Fruit fly (Drosophila melanogaster): ENCODE measurements around the gene Rrp1.

The Rrp1 gene

DNA sequence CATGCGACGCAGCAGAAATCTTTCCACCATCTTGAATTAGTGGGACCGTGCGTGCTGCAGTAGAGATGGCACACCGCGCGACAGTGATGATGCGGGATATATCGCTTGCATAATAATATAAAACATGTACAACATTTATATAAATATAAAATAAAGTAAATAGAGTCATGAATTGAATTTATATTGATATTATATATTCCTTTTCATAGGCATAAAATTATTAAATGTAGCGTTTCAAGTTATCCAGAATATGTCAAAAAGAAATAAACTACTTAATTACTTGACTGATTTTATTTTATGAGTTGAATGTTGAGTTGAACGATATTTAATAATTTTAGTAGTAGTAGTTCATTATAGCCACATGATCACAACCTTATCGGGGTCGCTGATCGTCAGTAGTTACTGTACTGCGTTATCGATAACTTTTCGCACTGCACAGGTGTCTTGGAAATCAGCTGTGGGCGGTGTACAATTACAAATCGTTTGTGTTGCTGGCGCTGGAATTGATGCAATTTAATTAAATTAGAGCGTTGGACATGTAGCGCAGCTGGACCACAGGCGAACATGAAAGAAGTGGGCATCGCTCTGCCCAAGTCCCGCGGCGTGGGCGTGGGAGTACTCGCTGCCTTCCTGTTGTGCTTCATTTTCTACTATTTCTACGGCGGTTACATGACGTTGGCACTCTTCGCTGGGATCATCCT is 15.5 kb upstream of the Rrp1 start, which contains the start of the genes Chd1 and Bem46:
Chd1 (minus strand) TSS at position 43 of the 701 bp plus-strand sequence.
Bem46 (plus strand) TSS at position 436 of the 701 bp plus-strand sequence.
- peak; percentile 61 for TF ChIP-seq CG8119 (GFP tag; IDR thresholded peaks at IDR 0.05)
- TF ChIP-seq eg (GFP tag; IDR thresholded peaks at IDR 0.05) = peak; percentile 89
- TF ChIP-seq cyc (GFP tag; optimal IDR thresholded peaks at IDR 0.05) = peak; percentile 85
- peak; percentile 82 for TF ChIP-seq CG6792 (GFP tag; optimal IDR thresholded peaks at IDR 0.05)
- no peak for TF ChIP-seq CG8632 (GFP tag; optimal IDR thresholded peaks at IDR 0.05)
- TF ChIP-seq CG3919 (GFP tag; optimal IDR thresholded peaks at IDR 0.05) = no peak
- TF ChIP-seq Gug (GFP tag; IDR thresholded peaks at IDR 0.05) = peak; percentile 75
- peak; percentile 86 for TF ChIP-seq CG11902 (GFP tag; optimal IDR thresholded peaks at IDR 0.05)
- peak; percentile 86 for TF ChIP-seq CG6163 (GFP tag; IDR thresholded peaks at IDR 0.05)
- TF ChIP-seq achi (GFP tag; optimal IDR thresholded peaks at IDR 0.05) = no peak
- TF ChIP-seq Blimp-1 (GFP tag; optimal IDR thresholded peaks at IDR 0.05) = no peak
- TF ChIP-seq Sox15 (GFP tag; optimal IDR thresholded peaks at IDR 0.05) = peak; percentile 90
- TF ChIP-seq vri (GFP tag; optimal IDR thresholded peaks at IDR 0.05) = no peak
- no peak for TF ChIP-seq Hr4 (GFP tag; optimal IDR thresholded peaks at IDR 0.05)
- peak; percentile 72 for TF ChIP-seq CG11762 (GFP tag; optimal IDR thresholded peaks at IDR 0.05; ENCODE audit: insufficient read depth)
- peak; percentile 88 for TF ChIP-seq acj6 (GFP tag; optimal IDR thresholded peaks at IDR 0.05)
- no peak for TF ChIP-seq dsx (GFP tag; optimal IDR thresholded peaks at IDR 0.05; ENCODE audit: poor library complexity, severe bottlenecking)
- TF ChIP-seq CG6808 (GFP tag; optimal IDR thresholded peaks at IDR 0.05) = no peak
- TF ChIP-seq Sox102F (GFP tag; optimal IDR thresholded peaks at IDR 0.05) = no peak
- TF ChIP-seq CG16779 (tag; optimal IDR thresholded peaks at IDR 0.05) = no peak
- TF ChIP-seq fd59A (GFP tag; optimal IDR thresholded peaks at IDR 0.05) = peak; percentile 64
- TF ChIP-seq Met (GFP tag; optimal IDR thresholded peaks at IDR 0.05) = no peak
- peak; percentile 82 for TF ChIP-seq CG11294 (GFP tag; IDR thresholded peaks at IDR 0.05)
- no peak for TF ChIP-seq Eip75B (GFP tag; optimal IDR thresholded peaks at IDR 0.05)
- no peak for TF ChIP-seq topi (GFP tag; optimal IDR thresholded peaks at IDR 0.05)
- TF ChIP-seq Ets21C (GFP tag; optimal IDR thresholded peaks at IDR 0.05) = no peak
- TF ChIP-seq Hr38 (GFP tag; optimal IDR thresholded peaks at IDR 0.05) = no peak
- TF ChIP-seq CG9139 (GFP tag; optimal IDR thresholded peaks at IDR 0.05) = no peak
- TF ChIP-seq ss (GFP tag; optimal IDR thresholded peaks at IDR 0.05) = no peak
- peak; percentile 88 for TF ChIP-seq CG3032 (tag; optimal IDR thresholded peaks at IDR 0.05)
- TF ChIP-seq esn (GFP tag; optimal IDR thresholded peaks at IDR 0.05) = peak; percentile 87
- TF ChIP-seq Ets96B (tag; optimal IDR thresholded peaks at IDR 0.05) = peak; percentile 78
- TF ChIP-seq CG1621 (tag; optimal IDR thresholded peaks at IDR 0.05) = peak; percentile 68
- TF ChIP-seq dac (GFP tag; optimal IDR thresholded peaks at IDR 0.05) = peak; percentile 70
- TF ChIP-seq CG34406 (GFP tag; optimal IDR thresholded peaks at IDR 0.05) = peak; percentile 83
- TF ChIP-seq lz (GFP tag; optimal IDR thresholded peaks at IDR 0.05) = peak; percentile 84
- peak in 1 of 2 experiments; percentile 69 for TF ChIP-seq salr (GFP tag; optimal IDR thresholded peaks at IDR 0.05)
- TF ChIP-seq CG31627 (GFP tag; optimal IDR thresholded peaks at IDR 0.05) = peak; percentile 90
- TF ChIP-seq CG15336 (GFP tag; IDR thresholded peaks at IDR 0.05) = peak; percentile 67

DNA sequence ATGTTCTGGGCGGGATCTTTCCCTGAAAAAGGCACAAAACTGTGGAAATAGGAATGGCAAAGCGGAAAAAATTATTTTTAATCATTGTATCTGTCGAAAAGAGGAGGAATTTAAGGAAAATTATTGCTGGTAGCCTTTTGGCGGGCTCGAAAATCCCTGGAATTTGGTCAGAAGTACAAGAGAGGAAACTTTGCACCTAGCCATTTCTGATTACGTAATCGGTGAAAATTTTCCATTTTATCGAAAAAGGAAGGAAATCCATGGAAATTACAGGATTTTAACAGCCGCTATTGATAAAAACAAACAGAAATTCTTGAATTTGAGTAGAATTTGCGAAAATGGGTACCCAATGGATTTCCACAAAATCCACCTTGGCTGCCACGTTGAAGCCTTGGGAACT is 14.5 kb upstream of the Rrp1 start:
- TF ChIP-seq Hr4 (GFP tag; optimal IDR thresholded peaks at IDR 0.05) = no peak
- TF ChIP-seq Eip78C (GFP tag) = no peak
- TF ChIP-seq CG11902 (GFP tag; optimal IDR thresholded peaks at IDR 0.05) = no peak
- TF ChIP-seq CG11294 (GFP tag; IDR thresholded peaks at IDR 0.05) = no peak
- TF ChIP-seq CG15336 (GFP tag; IDR thresholded peaks at IDR 0.05) = no peak
- no peak for TF ChIP-seq Hr38 (GFP tag; optimal IDR thresholded peaks at IDR 0.05)
- no peak for TF ChIP-seq CG34406 (GFP tag; optimal IDR thresholded peaks at IDR 0.05)
- no peak for TF ChIP-seq Sox102F (GFP tag; optimal IDR thresholded peaks at IDR 0.05)
- TF ChIP-seq Eip93F (GFP tag; optimal IDR thresholded peaks at IDR 0.05) = no peak
- TF ChIP-seq Lpt (GFP tag; optimal IDR thresholded peaks at IDR 0.05) = no peak
- TF ChIP-seq Gug (GFP tag; IDR thresholded peaks at IDR 0.05) = no peak
- no peak for TF ChIP-seq svp (GFP tag)
- TF ChIP-seq CG9139 (GFP tag; optimal IDR thresholded peaks at IDR 0.05) = no peak
- TF ChIP-seq cyc (GFP tag; optimal IDR thresholded peaks at IDR 0.05) = no peak
- TF ChIP-seq CG6808 (GFP tag; optimal IDR thresholded peaks at IDR 0.05) = no peak

All from whole organism, prepupa.